Fruit fly (Drosophila melanogaster) whole organism, embryonic: ENCODE measurements around the gene CG2685.
A peak's percentile ranks its signal among the peaks of the same experiment; 100 is the strongest.

Experiments
- CG11093 ChIP-seq: fragments of 200-800 bp; sonication (Bioruptor generic); IDR thresholded peaks from 3 replicates; pipeline ENCODE4 v1.3.6; 2022; ENCODE audit warnings: missing biosample characterization, missing genetic modification characterization
- CG11560 ChIP-seq: fragments of 200-800 bp; sonication (Bioruptor generic); IDR thresholded peaks from 3 replicates; pipeline ENCODE4 v1.3.6; 2022; ENCODE audit warnings: missing biosample characterization, missing genetic modification characterization
- CG12155 ChIP-seq: fragments of 200-800 bp; sonication (Bioruptor generic); optimal IDR thresholded peaks from 3 replicates; lab custom pipeline; 2016; ENCODE audit warnings: missing biosample characterization, missing genetic modification characterization
- CG12659 ChIP-seq: fragments of 200-800 bp; sonication (Bioruptor generic); optimal IDR thresholded peaks from 3 replicates; lab custom pipeline; 2017; ENCODE audit warnings: mild to moderate bottlenecking, missing biosample characterization, missing genetic modification reagents, missing genetic modification characterization
- CG12769 ChIP-seq: fragments of 200-800 bp; sonication (Bioruptor generic); optimal IDR thresholded peaks from 2 replicates; lab custom pipeline; 2019; ENCODE audit warnings: missing biosample characterization, mild to moderate bottlenecking, missing genetic modification characterization, moderate library complexity
- CG13424 ChIP-seq: fragments of 200-800 bp; sonication (Bioruptor generic); optimal IDR thresholded peaks from 2 replicates; lab custom pipeline; 2019; ENCODE audit warnings: missing biosample characterization, mild to moderate bottlenecking, missing genetic modification characterization, moderate library complexity
- CG13624 ChIP-seq: fragments of 200-800 bp; sonication (Bioruptor generic); optimal IDR thresholded peaks from 2 replicates; lab custom pipeline; 2016; ENCODE audit warnings: missing biosample characterization, missing genetic modification characterization
- CG14014 ChIP-seq: fragments of 200-800 bp; sonication (Bioruptor generic); IDR thresholded peaks from 2 replicates; pipeline ENCODE4 v1.3.6; 2022; ENCODE audit warnings: missing biosample characterization, missing genetic modification characterization
- CG17359 ChIP-seq: fragments of 200-800 bp; sonication (Bioruptor generic); optimal IDR thresholded peaks from 3 replicates; lab custom pipeline; 2018; ENCODE audit warnings: missing biosample characterization, mild to moderate bottlenecking, missing genetic modification characterization, moderate library complexity
- CG17361 ChIP-seq: fragments of 200-800 bp; sonication (Bioruptor generic); IDR thresholded peaks from 3 replicates; pipeline ENCODE4 v1.3.6; 2022; ENCODE audit warnings: missing biosample characterization, missing genetic modification characterization
- CG18262 ChIP-seq: fragments of 200-800 bp; optimal IDR thresholded peaks from 3 replicates; lab custom pipeline; 2019; ENCODE audit warnings: missing biosample characterization, mild to moderate bottlenecking, missing genetic modification characterization, moderate library complexity
- CG2199 ChIP-seq: fragments of 200-800 bp; sonication (Bioruptor generic); IDR thresholded peaks from 3 replicates; pipeline ENCODE4 v1.3.6; 2022; ENCODE audit warnings: missing biosample characterization, missing genetic modification characterization
- CG2875 ChIP-seq: fragments of 200-800 bp; sonication (Bioruptor generic); optimal IDR thresholded peaks from 2 replicates; lab custom pipeline; 2017; ENCODE audit warnings: missing biosample characterization, mild to moderate bottlenecking, missing genetic modification characterization, missing genetic modification reagents
- CG31224 ChIP-seq: fragments of 200-800 bp; sonication (Bioruptor generic); IDR thresholded peaks from 2 replicates; pipeline ENCODE4 v1.3.6; 2022; ENCODE audit warnings: missing biosample characterization, missing genetic modification characterization
- CG32532 ChIP-seq: fragments of 200-800 bp; sonication (Bioruptor generic); IDR thresholded peaks from 2 replicates; pipeline ENCODE4 v1.3.6; 2022; ENCODE audit warnings: missing biosample characterization, missing genetic modification characterization
- CG3281 ChIP-seq: fragments of 200-800 bp; sonication (Bioruptor generic); optimal IDR thresholded peaks from 3 replicates; lab custom pipeline; 2017; ENCODE audit warnings: missing biosample characterization, mild to moderate bottlenecking, missing genetic modification characterization
- CG3726 ChIP-seq: fragments of 200-800 bp; sonication (Bioruptor generic); IDR thresholded peaks from 3 replicates; pipeline ENCODE4, ENCODE4 v1.3.6; 2022; ENCODE audit warnings: missing biosample characterization, missing genetic modification characterization
- CG4404 ChIP-seq: fragments of 200-800 bp; sonication (Bioruptor generic); IDR thresholded peaks from 2 replicates; pipeline ENCODE4 v1.3.6; 2022; ENCODE audit warnings: missing biosample characterization, missing genetic modification characterization
- CG7357 ChIP-seq: fragments of 200-800 bp; sonication (Bioruptor generic); IDR thresholded peaks from 3 replicates; pipeline ENCODE4 v1.3.6; 2022; ENCODE audit warnings: missing biosample characterization, missing genetic modification characterization
- CG7372 ChIP-seq: fragments of 200-800 bp; sonication (Bioruptor generic); IDR thresholded peaks from 2 replicates; pipeline ENCODE4 v1.3.6; 2022; ENCODE audit warnings: missing biosample characterization, missing genetic modification characterization
- CG7839 ChIP-seq: fragments of 200-800 bp; sonication (Bioruptor generic); optimal IDR thresholded peaks from 3 replicates; lab custom pipeline; 2018; ENCODE audit warnings: missing biosample characterization, mild to moderate bottlenecking, missing genetic modification characterization, moderate library complexity
- CG8388 ChIP-seq: fragments of 200-800 bp; sonication (Bioruptor generic); optimal IDR thresholded peaks from 2 replicates; lab custom pipeline; 2019; ENCODE audit warnings: missing biosample characterization, mild to moderate bottlenecking, missing genetic modification characterization, moderate library complexity
- ERR ChIP-seq: fragments of 200-800 bp; sonication (Bioruptor generic); optimal IDR thresholded peaks from 2 replicates; lab custom pipeline; 2016; ENCODE audit warnings: missing biosample characterization, missing genetic modification characterization
- Fer2 ChIP-seq: fragments of 200-800 bp; sonication (Bioruptor generic); optimal IDR thresholded peaks from 2 replicates; lab custom pipeline; 2018; ENCODE audit warnings: missing biosample characterization, mild to moderate bottlenecking, missing genetic modification characterization, moderate library complexity
- HLH54F ChIP-seq: fragments of 200-800 bp; sonication (Bioruptor generic); optimal IDR thresholded peaks from 3 replicates; lab custom pipeline; 2016; ENCODE audit warnings: missing biosample characterization, missing genetic modification characterization
- Oaz ChIP-seq: fragments of 200-800 bp; sonication (Bioruptor generic); IDR thresholded peaks from 2 replicates; pipeline ENCODE4 v1.3.6; 2022; ENCODE audit warnings: missing biosample characterization, missing genetic modification characterization
- Oli ChIP-seq: fragments of 200-800 bp; sonication (Bioruptor generic); optimal IDR thresholded peaks from 2 replicates; lab custom pipeline; 2018; ENCODE audit warnings: missing biosample characterization, mild to moderate bottlenecking, missing genetic modification characterization, moderate library complexity
- Pdp1 ChIP-seq, 2 experiments: fragments of 200-800 bp; sonication (Bioruptor generic); optimal IDR thresholded peaks; 3 replicates each; lab custom pipeline; 2016; ENCODE audit warnings: missing biosample characterization in 2 of 2, missing genetic modification characterization in 2 of 2, mild to moderate bottlenecking in 1 of 2, moderate library complexity in 1 of 2
- Rfx ChIP-seq: fragments of 200-800 bp; sonication (Bioruptor generic); IDR thresholded peaks from 2 replicates; pipeline ENCODE4 v1.3.6; 2022; ENCODE audit warnings: missing biosample characterization, missing genetic modification characterization
- Trl ChIP-seq, 3 experiments: fragments of >200 bp in 2 of 3; fragments of 200-800 bp in 1 of 3; sonication (Bioruptor generic) in 1 of 3; optimal IDR thresholded peaks; 2 replicates in 1 of 3; 3 replicates in 2 of 3; lab custom pipeline; 2016 to 2017; ENCODE audit warnings: missing biosample characterization in 1 of 3, missing genetic modification characterization in 1 of 3
- al ChIP-seq: fragments of 200-800 bp; sonication (Bioruptor generic); IDR thresholded peaks from 2 replicates; pipeline ENCODE4 v1.3.6; 2022; ENCODE audit warnings: missing biosample characterization, missing genetic modification characterization
- ase ChIP-seq: fragments of 200-800 bp; sonication (Bioruptor generic); IDR thresholded peaks from 3 replicates; pipeline ENCODE4 v1.3.6; 2022; ENCODE audit warnings: missing biosample characterization, missing genetic modification characterization
- br ChIP-seq: fragments of >200 bp; optimal IDR thresholded peaks from 2 replicates; lab custom pipeline; 2017
- chm ChIP-seq: fragments of 200-800 bp; sonication (Bioruptor generic); IDR thresholded peaks from 2 replicates; pipeline ENCODE4 v1.3.6; 2022; ENCODE audit warnings: missing biosample characterization, missing genetic modification characterization
- croc ChIP-seq: fragments of 200-800 bp; sonication (Bioruptor generic); conservative IDR thresholded peaks from 3 replicates; pipeline ENCODE4 v1.3.6; 2022; ENCODE audit warnings: missing biosample characterization, missing genetic modification characterization
- dimm ChIP-seq: fragments of 200-800 bp; sonication (Bioruptor generic); IDR thresholded peaks from 2 replicates; pipeline ENCODE4 v1.3.6; 2022; ENCODE audit warnings: missing biosample characterization, missing genetic modification characterization
- dmrt11E ChIP-seq: fragments of 200-800 bp; sonication (Bioruptor generic); optimal IDR thresholded peaks from 3 replicates; lab custom pipeline; 2018; ENCODE audit warnings: missing biosample characterization, mild to moderate bottlenecking, missing genetic modification characterization, moderate library complexity
- dysf ChIP-seq: fragments of 200-800 bp; sonication (Bioruptor generic); IDR thresholded peaks from 3 replicates; pipeline ENCODE4 v1.3.6; 2022; ENCODE audit warnings: missing biosample characterization, missing genetic modification characterization
- grau ChIP-seq: fragments of 200-800 bp; optimal IDR thresholded peaks from 3 replicates; lab custom pipeline; 2019; ENCODE audit warnings: missing biosample characterization, mild to moderate bottlenecking, missing genetic modification characterization, moderate library complexity
- her ChIP-seq: fragments of 200-800 bp; sonication (Bioruptor generic); optimal IDR thresholded peaks from 2 replicates; lab custom pipeline; 2016; ENCODE audit warnings: missing biosample characterization, missing genetic modification characterization
- ind ChIP-seq: fragments of 200-800 bp; sonication (Bioruptor generic); optimal IDR thresholded peaks from 3 replicates; lab custom pipeline; 2016; ENCODE audit warnings: missing biosample characterization, missing genetic modification characterization
- luna ChIP-seq: fragments of 200-800 bp; sonication (Bioruptor generic); optimal IDR thresholded peaks from 2 replicates; lab custom pipeline; 2016; ENCODE audit warnings: missing biosample characterization, missing genetic modification characterization
- pan ChIP-seq, 4 experiments: fragments of >200 bp in 3 of 4; fragments of 200-800 bp in 1 of 4; sonication (Bioruptor generic) in 1 of 4; optimal IDR thresholded peaks in 3 of 4; IDR thresholded peaks in 1 of 4; 2 replicates each; pipeline versions ENCODE4 v1.3.6 to Lab custom; 2017 to 2022; ENCODE audit warnings: missing biosample characterization in 2 of 4, missing genetic modification characterization in 2 of 4, mixed read lengths in 1 of 4
- prd ChIP-seq, 3 experiments: fragments of >200 bp in 2 of 3; fragments of 200-800 bp in 1 of 3; sonication (Bioruptor generic) in 1 of 3; optimal IDR thresholded peaks in 2 of 3; IDR thresholded peaks in 1 of 3; 2 replicates in 2 of 3; 3 replicates in 1 of 3; pipeline versions ENCODE4 v1.3.6 to Lab custom; 2017 to 2022; ENCODE audit warnings: missing biosample characterization in 1 of 3, missing genetic modification characterization in 1 of 3
- shn ChIP-seq: fragments of 200-800 bp; sonication (Bioruptor generic); optimal IDR thresholded peaks from 3 replicates; lab custom pipeline; 2016; ENCODE audit warnings: missing biosample characterization, missing genetic modification characterization
- sr ChIP-seq: fragments of 200-800 bp; sonication (Bioruptor generic); IDR thresholded peaks from 3 replicates; pipeline ENCODE4 v1.3.6; 2022; ENCODE audit warnings: missing biosample characterization, missing genetic modification characterization
- wor ChIP-seq: fragments of 200-800 bp; sonication (Bioruptor generic); IDR thresholded peaks from 2 replicates; pipeline ENCODE4 v1.3.6; 2022; ENCODE audit warnings: missing biosample characterization, missing genetic modification characterization
- zfh2 ChIP-seq: fragments of 200-800 bp; sonication (Bioruptor generic); optimal IDR thresholded peaks from 2 replicates; lab custom pipeline; 2016; ENCODE audit warnings: missing biosample characterization, missing genetic modification characterization

Gene CG2685

dm6 chrX:2708156-2708734 lies 5.5 kb downstream of the CG2685 start, which contains the start of gene CG2681 (continued):
- TF ChIP-seq al (GFP tag; lab: Robert Waterston, UW) (peak; percentile 50), CG17359 (tag; lab: Kevin White, UChicago) (peak; percentile 37), CG18262 (tag; lab: Kevin White, UChicago) (no peak), br (lab: Kevin White, UChicago) (no peak), sr (GFP tag; lab: Robert Waterston, UW) (0 out of 3 replicates have a peak, but pooled peaks have one; percentile 26), dimm (GFP tag; lab: Robert Waterston, UW) (0 out of 2 replicates have a peak, but pooled peaks have one; percentile 22), CG11093 (peak; percentile 57; the same call in 1 of the 3 replicates), grau (tag; lab: Kevin White, UChicago) (peak; percentile 71), ase (GFP tag; lab: Robert Waterston, UW) (peak; percentile 39; the same call in 2 of the 3 replicates), Oaz (GFP tag; lab: Robert Waterston, UW) (peak; percentile 37; the same call in 1 of the 2 replicates), CG7839 (tag; lab: Kevin White, UChicago) (peak; percentile 57), CG7372 (GFP tag; lab: Robert Waterston, UW) (peak; percentile 29; the same call in 1 of the 2 replicates), dysf (GFP tag; lab: Robert Waterston, UW) (peak; percentile 68), Rfx (GFP tag; lab: Robert Waterston, UW) (peak; percentile 72), CG13424 (peak; percentile 3), CG2199 (GFP tag; lab: Robert Waterston, UW) (no peak), pan (optimal IDR thresholded peaks at IDR 0.05; lab: Kevin White, UChicago) (no peak), pan (GFP tag; optimal IDR thresholded peaks at IDR 0.05 in 1 of 2, IDR thresholded peaks at IDR 0.05 in 1 of 2) (peak in 1 of 2 experiments; percentile 67), Oli (tag; lab: Kevin White, UChicago) (no peak), CG32532 (GFP tag; lab: Robert Waterston, UW) (peak; percentile 62), CG12769 (tag; lab: Kevin White, UChicago) (no peak), Trl (optimal IDR thresholded peaks at IDR 0.05; lab: Kevin White, UChicago) (no peak), Trl (GFP tag; optimal IDR thresholded peaks at IDR 0.05; lab: Kevin White, UChicago) (peak; percentile 8), zfh2 (GFP tag; lab: Kevin White, UChicago) (peak; percentile 23), ERR (GFP tag; lab: Kevin White, UChicago) (no peak), ind (peak; percentile 45), croc (GFP tag; lab: Robert Waterston, UW) (no peak), CG12659 (GFP tag; lab: Kevin White, UChicago) (peak; percentile 29), Fer2 (no peak), CG3281 (GFP tag; lab: Kevin White, UChicago) (no peak), CG12155 (GFP tag; lab: Kevin White, UChicago) (peak; percentile 0), Pdp1 (GFP tag; optimal IDR thresholded peaks at IDR 0.05; lab: Kevin White, UChicago) (peak; percentile 23 to 50), luna (no peak), CG14014 (GFP tag; lab: Robert Waterston, UW) (peak; percentile 45), CG13624 (GFP tag; lab: Kevin White, UChicago) (peak; percentile 20), CG4404 (0 out of 2 replicates have a peak, but pooled peaks have one; percentile 28), wor (GFP tag; lab: Robert Waterston, UW) (peak; percentile 24; the same call in 1 of the 2 replicates), HLH54F (GFP tag; lab: Kevin White, UChicago) (peak; percentile 46), CG7357 (peak; percentile 15; the same call in 1 of the 3 replicates), CG2875 (no peak), CG11560 (tag; lab: Robert Waterston, UW) (0 out of 3 replicates have a peak, but pooled peaks have one; percentile 37), CG3726 (0 out of 3 replicates have a peak, but pooled peaks have one; percentile 37), her (GFP tag; lab: Kevin White, UChicago) (peak; percentile 15), chm (GFP tag; lab: Robert Waterston, UW) (peak; percentile 58; the same call in 1 of the 2 replicates), CG31224 (GFP tag; lab: Robert Waterston, UW) (peak; percentile 31; the same call in 1 of the 2 replicates), shn (GFP tag; lab: Kevin White, UChicago) (no peak), CG8388 (GFP tag; lab: Kevin White, UChicago) (no peak), dmrt11E (tag; lab: Kevin White, UChicago) (no peak), prd (optimal IDR thresholded peaks at IDR 0.05; lab: Kevin White, UChicago) (no peak), prd (GFP tag; IDR thresholded peaks at IDR 0.05; lab: Robert Waterston, UW) (peak; percentile 73), CG17361 (GFP tag; lab: Robert Waterston, UW) (0 out of 3 replicates have a peak, but pooled peaks have one; percentile 28)
